Fruit fly (Drosophila melanogaster) whole organism, wandering third instar larva: ENCODE data around the gene nAChRbeta3.

ENCODE experiments used
- Hnf4 ChIP-seq: fragments of 200-800 bp; sonication (Bioruptor generic); optimal IDR thresholded peaks from 2 replicates; lab custom pipeline; 2016; ENCODE audit warnings: missing biosample characterization, mild to moderate bottlenecking, missing genetic modification characterization
- Hr78 ChIP-seq: fragments of >200 bp; optimal IDR thresholded peaks from 2 replicates; lab custom pipeline; 2017; ENCODE audit warnings: missing biosample characterization, missing genetic modification characterization
- Hr83 ChIP-seq: fragments of 200-300 bp; sonication (Bioruptor generic); optimal IDR thresholded peaks from 2 replicates; lab custom pipeline; 2016; ENCODE audit warnings: missing biosample characterization, mild to moderate bottlenecking, missing genetic modification characterization, moderate library complexity; ENCODE audit not compliant: poor library complexity, severe bottlenecking
- Myc ChIP-seq: fragments of >200 bp; optimal IDR thresholded peaks from 2 replicates; lab custom pipeline; 2017
- OdsH ChIP-seq: fragments of 200-800 bp; sonication (Bioruptor generic); optimal IDR thresholded peaks from 2 replicates; lab custom pipeline; 2016; ENCODE audit warnings: missing biosample characterization, mild to moderate bottlenecking, missing genetic modification characterization
- Sp1 ChIP-seq: fragments of 200-800 bp; sonication (Bioruptor generic); optimal IDR thresholded peaks from 3 replicates; lab custom pipeline; 2019; ENCODE audit warnings: missing biosample characterization, mild to moderate bottlenecking, missing genetic modification characterization, moderate library complexity
- dl ChIP-seq, 2 experiments: fragments of 175-275, 200-275 bp in 1 of 2; fragments of 200-275 bp in 1 of 2; sonication (Bioruptor generic); optimal IDR thresholded peaks; lab custom pipeline; 2018; ENCODE audit warnings: mild to moderate bottlenecking in 2 of 2, missing biosample characterization in 2 of 2, missing genetic modification characterization in 2 of 2, moderate library complexity in 2 of 2; ENCODE audit not compliant: partially characterized antibody in 2 of 2, insufficient read depth in 1 of 2
- foxo ChIP-seq, 2 experiments: fragments of 200-800 bp; sonication (Bioruptor generic); optimal IDR thresholded peaks; 2 replicates in 1 of 2; 3 replicates in 1 of 2; lab custom pipeline; 2016 to 2017; ENCODE audit warnings: missing biosample characterization in 2 of 2, missing genetic modification characterization in 2 of 2
- fru ChIP-seq: fragments of 200-800 bp; sonication (Bioruptor generic); optimal IDR thresholded peaks from 3 replicates; lab custom pipeline; 2016; ENCODE audit warnings: missing biosample characterization, mild to moderate bottlenecking, missing genetic modification characterization
- pan ChIP-seq: fragments of >200 bp; optimal IDR thresholded peaks from 2 replicates; lab custom pipeline; 2017
- psq ChIP-seq: fragments of 200-800 bp; sonication (Bioruptor generic); optimal IDR thresholded peaks from 3 replicates; lab custom pipeline; 2017; ENCODE audit warnings: missing biosample characterization, mild to moderate bottlenecking, missing genetic modification characterization, moderate library complexity
- rgr ChIP-seq: fragments of 200-800 bp; sonication (Bioruptor generic); optimal IDR thresholded peaks from 3 replicates; lab custom pipeline; 2016; ENCODE audit warnings: missing biosample characterization, mild to moderate bottlenecking, missing genetic modification characterization
- usp ChIP-seq: fragments of >200 bp; optimal IDR thresholded peaks from 2 replicates; lab custom pipeline; 2017; ENCODE audit warnings: missing biosample characterization, missing genetic modification characterization

dm6 chr2L:594635-595384 lies 49.9 kb downstream of the nAChRbeta3 start, which contains the start of gene Gsc:
- TF ChIP-seq fru (no peak), foxo (GFP tag; optimal IDR thresholded peaks at IDR 0.05; lab: Kevin White, UChicago) (no peak), rgr (no peak), psq (GFP tag; lab: Kevin White, UChicago) (no peak), Sp1 (GFP tag; lab: Kevin White, UChicago) (no peak), OdsH (GFP tag; lab: Kevin White, UChicago) (no peak), Hr83 (GFP tag; lab: Kevin White, UChicago) (no peak), usp (no peak), Hr78 (no peak), pan (lab: Kevin White, UChicago) (no peak), Myc (no peak), Hnf4 (GFP tag; lab: Kevin White, UChicago) (no peak), dl (GFP tag; optimal IDR thresholded peaks at IDR 0.05; lab: Kevin White, UChicago; ENCODE audit: insufficient read depth in 1 of 2, partially characterized antibody in 2 of 2) (peak; percentile 66 to 85)
